Fruit fly (Drosophila melanogaster): ENCODE measurements around the gene CapaR.

The CapaR gene

DNA sequence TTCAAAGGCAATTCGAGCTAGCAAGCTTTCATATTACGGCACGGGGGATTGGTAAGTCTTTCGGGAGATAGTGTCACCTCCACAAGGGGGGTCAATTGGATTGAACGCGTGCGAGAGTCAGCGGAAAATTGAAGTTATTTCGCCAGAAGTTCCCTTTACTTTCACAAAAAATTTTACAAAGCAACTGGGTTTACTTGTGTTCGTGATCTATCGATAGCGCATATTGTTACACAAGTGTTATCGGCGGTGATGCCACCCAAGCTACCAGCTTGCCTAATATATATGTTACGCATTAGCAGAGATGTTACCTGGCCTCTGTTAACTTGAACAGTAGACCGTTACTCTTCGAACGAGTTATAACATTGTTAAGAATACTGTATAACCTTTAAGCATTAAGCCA lies 7.2 kb downstream of the CapaR start, which contains the start of gene Wnk:
Gene Wnk (minus strand): TSS at position 177 of the 400 bp plus-strand sequence.
- no peak for TF ChIP-seq noc (tag; optimal IDR thresholded peaks at IDR 0.05)

DNA sequence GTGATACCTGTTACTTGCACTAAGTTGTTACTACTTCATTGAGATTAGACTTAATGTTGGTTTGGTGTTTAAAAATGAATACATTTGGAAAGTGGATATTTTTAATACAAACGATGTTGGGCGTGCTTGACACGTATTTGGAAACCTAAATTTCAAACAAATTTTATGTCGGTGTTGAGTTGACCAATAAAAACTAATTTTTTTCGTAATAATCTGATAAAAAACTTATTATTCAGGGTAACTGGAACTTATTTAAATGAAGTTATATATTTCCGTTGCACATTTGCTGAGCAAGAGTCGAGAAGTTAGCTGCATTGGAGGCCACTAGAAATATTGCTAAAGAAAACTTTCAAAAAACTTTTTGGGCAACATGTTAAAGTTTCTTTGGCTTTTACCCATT lies 19.9 kb downstream of the CapaR start, which contains the start of gene CG33290:
Gene CG33290 (plus strand): TSS at position 301 of the 400 bp plus-strand sequence.
- no peak for TF ChIP-seq noc (tag; optimal IDR thresholded peaks at IDR 0.05)

DNA sequence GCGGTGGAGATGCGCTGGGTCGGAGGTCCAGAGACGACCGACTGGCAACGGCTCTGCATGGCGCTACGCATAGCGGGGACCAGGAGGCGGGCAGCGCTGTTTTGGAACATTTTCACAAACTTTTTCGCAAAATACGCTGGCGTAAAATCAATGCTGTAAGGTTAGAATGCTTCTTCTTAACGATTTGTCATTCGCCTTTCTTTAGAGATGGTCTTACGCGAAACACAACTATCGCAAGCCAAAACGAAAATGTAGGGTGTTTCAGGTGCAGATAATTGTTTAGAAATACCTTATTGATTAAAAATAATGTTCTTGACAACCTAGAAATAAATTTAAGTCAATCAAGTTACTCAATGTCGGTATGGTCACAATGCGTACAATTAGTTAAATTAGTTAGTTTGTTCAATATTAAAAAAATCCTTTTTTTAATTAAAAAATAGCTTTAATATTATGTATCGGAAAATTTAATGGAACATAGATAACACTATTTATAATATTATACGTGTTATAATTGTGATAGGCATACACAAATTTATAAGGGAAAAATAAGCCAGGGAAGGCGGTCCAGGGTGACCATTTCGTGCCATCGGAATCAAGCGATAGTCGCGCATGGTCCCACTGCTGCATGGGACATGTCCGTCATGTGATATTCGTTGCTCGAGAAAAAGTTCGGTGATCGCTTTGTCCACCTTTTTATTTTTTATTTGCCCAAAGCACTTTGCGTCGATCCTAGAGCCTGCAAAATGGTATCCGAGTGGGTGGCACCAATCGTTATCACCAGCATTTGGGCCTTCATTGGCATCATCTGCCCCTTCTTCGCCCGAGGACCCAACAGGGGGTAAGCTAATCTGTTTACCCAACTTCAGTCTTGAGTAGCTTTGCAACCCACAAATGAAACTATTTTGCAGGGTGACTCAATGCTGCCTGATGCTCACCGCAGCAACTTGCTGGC lies 22.5 kb downstream of the CapaR start, which contains the start of the genes COX8 and VhaM9.7-b:
Gene COX8 (minus strand): TSS at position 203 of the 952 bp plus-strand sequence.
Gene VhaM9.7-b (plus strand): TSS at position 618 of the 952 bp plus-strand sequence.
- TF ChIP-seq noc (tag; optimal IDR thresholded peaks at IDR 0.05) = no peak

DNA sequence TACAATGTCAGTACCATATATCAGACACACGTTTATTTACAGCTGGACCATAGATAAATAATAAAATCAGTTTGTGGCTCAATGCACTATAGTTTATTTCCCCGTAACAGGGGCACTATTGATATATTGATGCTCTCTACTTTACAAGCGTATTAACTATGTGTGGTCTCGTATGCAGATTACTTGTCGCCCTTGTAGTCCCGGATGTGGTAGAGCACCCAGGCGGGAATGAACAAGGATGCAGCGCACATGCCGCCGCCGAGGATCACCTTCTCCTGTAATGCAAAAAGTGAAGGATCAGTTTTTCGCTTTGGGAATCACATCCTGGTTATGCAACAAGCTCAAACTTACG lies 23.1 kb downstream of the CapaR start:
- no peak for TF ChIP-seq noc (tag; optimal IDR thresholded peaks at IDR 0.05)

DNA sequence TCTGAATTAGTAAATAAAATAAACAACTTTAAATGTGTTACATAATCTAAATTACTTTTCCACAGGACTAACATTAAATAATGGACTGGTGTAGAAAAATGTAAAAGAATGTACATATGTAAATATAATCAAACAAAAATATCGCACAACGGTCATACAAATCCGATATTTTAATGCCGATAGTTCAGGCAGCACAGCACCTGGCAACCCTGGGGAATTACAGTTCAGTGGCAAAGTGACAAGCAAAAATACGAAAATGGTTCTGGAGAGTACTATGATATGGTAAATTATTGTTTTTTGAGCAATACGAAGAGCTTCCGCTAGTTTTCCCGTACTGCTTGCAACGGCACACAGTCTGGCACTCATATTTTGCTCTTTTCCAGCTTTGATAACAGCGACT lies 25.1 kb downstream of the CapaR start, which contains the start of gene Rpn10:
Gene Rpn10 (plus strand): TSS at position 144 of the 400 bp plus-strand sequence.
- no peak for TF ChIP-seq noc (tag; optimal IDR thresholded peaks at IDR 0.05)

DNA sequence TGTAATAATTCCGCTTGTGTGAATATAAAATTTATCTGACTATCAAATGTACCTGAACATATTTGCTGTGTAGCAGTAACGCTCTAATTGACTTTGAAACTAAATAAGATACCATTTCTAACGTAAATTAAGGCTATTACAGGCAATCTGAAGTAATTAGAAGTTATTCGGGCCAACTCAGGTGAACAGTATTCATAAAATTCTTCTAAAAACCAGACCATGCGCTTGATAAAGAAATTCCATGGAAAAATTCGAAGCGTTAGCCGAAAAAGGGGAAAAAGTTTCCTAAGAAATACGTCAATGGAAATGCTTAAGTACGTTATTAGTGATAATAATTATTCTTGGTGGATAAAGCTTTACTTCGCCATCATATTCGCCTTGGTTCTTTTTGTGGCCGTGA lies 27.6 kb downstream of the CapaR start, which contains the start of gene ppk5:
Gene ppk5 (plus strand): TSS at position 301 of the 400 bp plus-strand sequence.
- TF ChIP-seq noc (tag; optimal IDR thresholded peaks at IDR 0.05) = no peak

DNA sequence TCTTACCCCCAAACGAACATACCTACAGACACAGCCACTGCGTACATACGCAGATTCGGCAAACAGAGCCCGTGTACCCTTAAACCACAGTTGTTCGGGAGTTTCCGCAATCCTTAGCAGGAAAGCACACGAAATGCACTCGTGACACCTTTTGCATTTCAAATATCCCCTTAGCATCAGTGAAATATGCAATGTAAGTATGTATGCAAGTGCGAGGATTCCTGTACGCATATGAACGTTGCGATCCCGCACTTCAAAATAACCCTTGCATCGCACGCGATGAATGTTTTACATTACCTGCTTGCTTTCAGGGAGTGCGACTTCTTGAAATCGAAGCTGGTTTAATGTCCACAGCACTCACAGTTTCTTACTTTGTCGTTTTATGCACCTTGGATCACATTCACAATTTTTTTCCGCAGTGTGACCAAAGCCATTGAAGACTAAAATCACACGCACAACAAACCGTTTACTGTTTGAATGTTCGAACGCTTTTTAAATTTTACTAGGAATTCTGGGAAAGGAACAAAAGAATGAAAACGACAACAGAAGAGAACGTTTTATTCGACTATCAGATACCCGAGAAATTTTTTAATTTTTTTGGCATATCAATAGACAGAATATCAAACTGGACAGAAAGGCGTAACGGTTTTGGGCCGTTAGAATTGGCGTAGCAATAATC lies 28.6 kb downstream of the CapaR start, which contains the start of gene Mkrn1:
Gene Mkrn1 (minus strand): TSS at position 444 of the 679 bp plus-strand sequence.
- no peak for TF ChIP-seq noc (tag; optimal IDR thresholded peaks at IDR 0.05)

DNA sequence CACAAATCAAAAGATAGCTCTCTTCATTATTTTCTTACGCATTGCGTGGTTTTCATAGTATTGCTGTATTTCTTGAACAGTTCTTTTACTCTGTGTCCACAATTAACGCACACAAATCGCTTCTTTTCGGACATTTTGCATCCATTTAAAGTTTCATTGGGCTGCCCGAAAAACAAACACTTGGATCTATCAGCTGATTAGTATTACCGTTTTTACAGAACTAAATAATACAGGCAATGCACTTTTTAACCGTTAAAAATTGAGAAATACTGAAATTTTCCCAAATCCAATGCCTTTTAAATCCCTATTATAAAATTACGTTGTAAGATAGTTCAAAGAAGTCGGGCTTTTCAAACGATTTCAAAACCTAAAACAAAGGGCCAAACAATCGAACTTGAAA lies 32.9 kb downstream of the CapaR start, which contains the start of gene Arv1:
Gene Arv1 (minus strand): TSS at position 226 of the 400 bp plus-strand sequence.
- TF ChIP-seq noc (tag; optimal IDR thresholded peaks at IDR 0.05) = no peak

DNA sequence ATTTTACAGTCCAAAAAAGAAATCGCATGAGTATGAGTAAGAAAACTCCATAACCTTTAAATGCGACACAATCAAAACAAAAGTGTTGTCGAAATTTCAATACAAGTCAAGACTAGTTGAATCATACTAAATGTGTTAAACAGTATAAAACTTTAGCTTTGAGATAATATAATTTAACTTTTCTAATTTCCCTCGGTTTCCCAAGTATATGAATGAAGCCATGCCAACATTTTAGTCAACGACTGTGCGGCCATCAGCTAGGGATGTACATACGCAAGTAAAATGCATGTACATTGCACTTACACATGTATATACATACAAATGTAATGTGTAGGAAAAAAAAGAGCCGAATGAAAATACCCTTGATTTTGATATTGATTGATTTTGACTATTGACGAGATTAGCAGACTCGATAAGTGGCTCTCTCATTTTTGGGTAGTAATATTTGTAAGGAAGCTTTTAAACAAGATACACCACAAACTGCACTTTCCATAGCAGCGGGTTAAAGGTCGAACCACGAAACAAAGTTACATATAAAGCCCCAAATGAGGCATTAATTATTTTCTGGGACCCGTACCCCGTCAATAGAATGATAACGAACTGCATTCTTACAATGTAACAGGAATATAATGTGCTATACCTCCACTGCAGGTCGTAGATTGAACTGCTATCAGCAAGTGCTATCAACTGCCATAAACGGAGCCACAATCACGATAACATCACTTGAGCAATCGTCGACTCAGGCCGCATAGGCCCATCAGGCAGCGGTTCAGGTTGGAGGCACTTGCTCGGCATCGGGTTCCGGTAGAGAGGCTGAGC lies 37.7 kb downstream of the CapaR start:
- no peak for TF ChIP-seq noc (tag; optimal IDR thresholded peaks at IDR 0.05)

DNA sequence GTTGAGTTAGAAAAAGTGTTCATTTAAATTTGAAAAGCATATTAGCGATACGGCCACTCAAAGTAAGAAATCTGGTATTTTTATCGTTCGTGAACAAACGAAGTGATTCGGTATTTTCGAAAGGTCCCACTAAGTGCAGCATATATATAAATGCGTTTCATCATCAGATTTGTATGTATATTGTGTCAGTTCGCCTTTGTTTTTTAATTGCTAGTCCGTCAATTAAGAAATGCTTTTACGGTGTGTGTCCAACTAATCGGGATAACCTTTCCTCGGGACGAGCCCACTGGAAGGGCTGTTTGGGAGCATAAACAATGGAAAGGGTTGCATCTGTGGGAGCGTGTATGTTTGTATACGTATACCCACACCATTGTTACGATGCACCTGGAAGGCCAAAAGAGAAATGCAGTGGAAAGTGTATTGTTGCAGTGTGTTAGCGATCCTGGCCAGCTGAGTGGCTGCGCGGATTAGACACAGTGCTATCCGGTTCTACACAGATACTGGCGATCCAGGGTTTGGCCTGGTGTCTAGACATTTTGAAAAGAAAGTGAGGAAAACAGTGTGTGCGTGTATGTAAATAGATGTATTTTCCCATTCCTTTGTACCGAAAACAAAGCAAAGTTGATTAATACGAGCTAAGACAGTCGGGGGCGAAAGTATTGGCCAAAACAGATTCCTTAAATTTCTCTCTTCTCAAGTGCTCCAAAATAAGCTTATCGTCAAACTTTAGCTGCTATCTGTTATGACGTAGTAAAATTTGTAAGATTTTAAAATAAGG lies 38.7 kb downstream of the CapaR start, which contains the start of gene CG7611:
Gene CG7611 (plus strand): TSS at position 128 of the 778 bp plus-strand sequence.
- TF ChIP-seq noc (tag; optimal IDR thresholded peaks at IDR 0.05) = no peak

DNA sequence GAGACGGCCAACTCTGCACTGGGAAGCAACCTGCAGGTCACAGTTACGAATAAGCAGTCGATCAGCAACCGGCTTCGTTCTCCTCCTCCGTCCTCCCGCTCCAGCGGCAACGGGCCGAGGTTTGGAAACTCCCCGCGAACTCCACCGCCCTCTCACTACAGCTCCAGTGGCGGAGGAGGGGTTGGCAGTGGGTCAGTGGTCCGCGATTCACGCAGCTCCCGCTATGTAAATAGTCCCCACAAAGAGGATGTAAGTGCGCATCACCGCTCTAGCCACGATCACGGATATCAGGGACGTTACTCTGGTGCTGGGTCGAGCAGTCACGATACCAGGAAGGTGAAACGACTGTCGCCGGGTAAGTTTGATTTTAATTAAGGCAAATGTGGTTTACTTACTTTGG lies 43.6 kb downstream of the CapaR start:
- TF ChIP-seq noc (tag; optimal IDR thresholded peaks at IDR 0.05) = no peak

DNA sequence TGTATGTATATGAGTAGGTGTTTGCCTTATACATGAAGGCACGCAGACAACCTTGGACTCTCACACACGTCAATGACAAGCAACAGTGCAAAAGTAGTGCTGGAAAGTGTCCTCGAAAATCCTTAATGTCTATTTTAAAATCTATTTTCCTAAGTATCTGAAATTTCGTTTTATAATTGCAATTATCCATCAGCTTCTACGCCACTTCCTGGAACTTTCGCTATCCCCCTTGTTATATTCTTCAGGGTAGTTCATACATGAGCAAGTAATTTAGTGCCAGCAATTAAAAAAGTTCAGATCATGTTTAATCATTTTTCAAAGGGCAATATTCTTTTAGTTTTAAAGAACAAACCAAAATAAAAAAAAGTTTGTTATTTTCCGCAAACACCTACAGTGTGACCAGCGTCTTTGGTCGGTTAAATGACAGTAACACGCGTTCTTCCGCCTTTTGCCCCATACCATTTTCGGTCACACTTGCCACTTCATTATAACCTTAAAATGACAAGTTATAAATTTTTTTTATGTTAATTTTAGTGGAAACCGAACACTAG lies 45.2 kb downstream of the CapaR start:
- peak; percentile 16 for TF ChIP-seq noc (tag; optimal IDR thresholded peaks at IDR 0.05)

DNA sequence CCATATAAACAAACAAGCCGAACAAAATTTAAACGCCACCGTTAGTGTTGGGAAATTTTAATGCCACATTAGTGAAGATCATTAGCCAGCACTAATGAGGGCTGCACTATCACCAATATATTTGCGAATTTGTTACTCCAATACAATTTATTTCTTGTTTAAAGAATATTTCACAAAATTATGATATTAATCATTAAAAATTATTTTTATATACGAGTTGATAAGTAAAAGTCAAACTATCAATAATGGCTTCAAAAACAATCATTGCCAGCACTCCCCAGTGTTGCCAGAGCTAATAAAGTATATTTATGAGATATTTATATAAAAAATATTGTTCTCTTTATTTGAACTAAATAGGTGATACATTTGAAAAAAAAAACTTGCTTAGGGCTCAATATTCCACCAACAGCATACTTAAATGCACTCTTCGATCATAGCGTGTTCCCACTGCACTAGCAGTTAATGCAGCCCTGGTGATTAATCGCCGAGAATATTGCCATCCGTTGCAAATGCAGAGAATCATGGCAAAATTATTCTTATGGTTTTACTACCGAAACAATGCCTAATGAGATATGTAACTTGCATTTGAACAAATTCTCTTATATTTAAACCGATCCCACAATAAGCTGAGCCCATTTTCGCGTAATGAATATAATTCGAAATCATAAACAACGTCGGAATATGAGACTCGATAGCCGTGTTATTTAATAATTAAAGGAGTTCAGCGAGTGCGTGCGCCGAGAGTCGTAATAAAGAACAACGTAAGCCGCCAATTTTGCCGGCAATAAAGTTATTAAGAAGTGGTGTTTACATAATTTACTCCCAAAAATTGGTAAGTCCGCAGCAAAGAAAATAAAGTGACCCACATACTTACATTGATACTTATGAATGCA lies 45.9 kb downstream of the CapaR start, which contains the start of the genes SAK and Cdk12:
Gene SAK (minus strand): TSS at position 65 of the 893 bp plus-strand sequence.
Gene Cdk12 (plus strand): TSS at position 484 of the 893 bp plus-strand sequence.
- TF ChIP-seq noc (tag; optimal IDR thresholded peaks at IDR 0.05) = peak; percentile 86

All from whole organism, larva.